Worm (Caenorhabditis elegans): ENCODE results near the gene F54D5.9.

DNA sequence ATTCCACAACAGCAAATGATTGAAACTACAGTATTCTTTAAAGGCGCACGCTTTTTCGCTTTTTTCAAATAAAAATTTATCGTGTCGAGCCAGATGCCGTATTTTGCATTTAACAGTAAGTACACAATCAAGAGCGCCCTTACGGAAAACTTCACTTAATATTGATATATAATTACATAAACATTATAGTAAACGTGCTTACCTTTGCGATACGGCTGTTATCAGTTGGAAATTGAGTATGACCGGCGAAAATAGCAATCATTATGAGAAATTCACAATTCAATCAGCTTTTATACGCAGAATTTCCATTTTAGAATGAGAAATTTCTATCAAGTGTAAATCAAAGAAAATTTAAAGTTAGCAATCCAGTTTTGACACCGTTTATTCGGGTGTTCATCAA lies 44.4 kb downstream of the F54D5.9 start, which contains the start of gene B0334.20:
- no peak for TF ChIP-seq blmp-1 (tag; optimal IDR thresholded peaks at IDR 0.05)
- TF ChIP-seq mab-5 (tag; optimal IDR thresholded peaks at IDR 0.05), result no peak
- no peak for TF ChIP-seq mep-1 (tag; optimal IDR thresholded peaks at IDR 0.05)
- no peak for TF ChIP-seq elt-3 (tag; optimal IDR thresholded peaks at IDR 0.05)
- TF ChIP-seq nhr-237 (tag; optimal IDR thresholded peaks at IDR 0.05), result no peak
- no peak for TF ChIP-seq lin-32 (GFP tag; optimal IDR thresholded peaks at IDR 0.05)
- TF ChIP-seq nhr-12 (tag; optimal IDR thresholded peaks at IDR 0.05), result no peak
- TF ChIP-seq elt-1 (tag; optimal IDR thresholded peaks at IDR 0.05; ENCODE audit: borderline replicate concordance, insufficient read depth), result no peak
- no peak for TF ChIP-seq snpc-4 (tag; optimal IDR thresholded peaks at IDR 0.05)
